Fruit fly (Drosophila melanogaster) whole organism, prepupa: Measurements from ENCODE around the gene CG13014.

Source experiments
- CG10631 ChIP-seq: fragments of 200-800 bp; sonication (Bioruptor generic); optimal IDR thresholded peaks from 2 replicates; lab custom pipeline; 2016; ENCODE audit warnings: missing biosample characterization, missing genetic modification characterization
- CG10669 ChIP-seq: fragments of 200-800 bp; sonication (Bioruptor generic); optimal IDR thresholded peaks from 3 replicates; lab custom pipeline; 2018; ENCODE audit warnings: missing biosample characterization, mild to moderate bottlenecking, missing genetic modification characterization, moderate library complexity
- CG11294 ChIP-seq: fragments of 200-800 bp; sonication (Bioruptor generic); IDR thresholded peaks from 2 replicates; pipeline ENCODE4 v1.3.6; 2022; ENCODE audit warnings: missing biosample characterization, missing genetic modification characterization
- CG11762 ChIP-seq: fragments of 200-800 bp; sonication (Bioruptor generic); optimal IDR thresholded peaks from 3 replicates; lab custom pipeline; 2016; ENCODE audit warnings: missing biosample characterization, missing genetic modification characterization; ENCODE audit not compliant: insufficient read depth
- CG1621 ChIP-seq: fragments of 200-800 bp; sonication (Bioruptor generic); optimal IDR thresholded peaks from 3 replicates; lab custom pipeline; 2018; ENCODE audit warnings: missing biosample characterization, mild to moderate bottlenecking, missing genetic modification characterization
- CG16779 ChIP-seq: fragments of 200-800 bp; sonication (Bioruptor generic); optimal IDR thresholded peaks from 3 replicates; lab custom pipeline; 2017; ENCODE audit warnings: missing biosample characterization, mild to moderate bottlenecking, missing genetic modification characterization
- CG3032 ChIP-seq: fragments of 200-800 bp; optimal IDR thresholded peaks from 2 replicates; lab custom pipeline; 2019; ENCODE audit warnings: missing biosample characterization, mild to moderate bottlenecking, missing genetic modification characterization, moderate library complexity
- CG31627 ChIP-seq: fragments of 200-800 bp; sonication (Bioruptor generic); optimal IDR thresholded peaks from 3 replicates; lab custom pipeline; 2016; ENCODE audit warnings: missing biosample characterization, missing genetic modification characterization
- CG32006 ChIP-seq: fragments of 200-800 bp; sonication (Bioruptor generic); optimal IDR thresholded peaks from 3 replicates; lab custom pipeline; 2017; ENCODE audit warnings: missing biosample characterization, mild to moderate bottlenecking, missing genetic modification characterization
- CG34406 ChIP-seq: fragments of 200-800 bp; sonication (Bioruptor generic); optimal IDR thresholded peaks from 3 replicates; lab custom pipeline; 2016; ENCODE audit warnings: missing biosample characterization, missing genetic modification characterization
- CG3919 ChIP-seq: fragments of 200-800 bp; sonication (Bioruptor generic); optimal IDR thresholded peaks from 3 replicates; lab custom pipeline; 2016; ENCODE audit warnings: missing biosample characterization, missing genetic modification characterization
- CG4318 ChIP-seq: fragments of 200-800 bp; sonication (Bioruptor generic); optimal IDR thresholded peaks from 3 replicates; lab custom pipeline; 2017; ENCODE audit warnings: missing biosample characterization, mild to moderate bottlenecking, missing genetic modification characterization
- CG6163 ChIP-seq: fragments of 200-800 bp; sonication (Bioruptor generic); IDR thresholded peaks from 3 replicates; pipeline ENCODE4 v1.3.6; 2022; ENCODE audit warnings: missing biosample characterization, missing genetic modification characterization
- CG6276 ChIP-seq: fragments of 200-800 bp; sonication (Bioruptor generic); optimal IDR thresholded peaks from 2 replicates; lab custom pipeline; 2017; ENCODE audit warnings: missing biosample characterization, mild to moderate bottlenecking, missing genetic modification characterization
- CG6808 ChIP-seq: fragments of 200-800 bp; sonication (Bioruptor generic); optimal IDR thresholded peaks from 3 replicates; lab custom pipeline; 2017; ENCODE audit warnings: missing biosample characterization, missing genetic modification characterization, mild to moderate bottlenecking, moderate library complexity, missing genetic modification reagents
- CG6854 ChIP-seq: fragments of 200-800 bp; sonication (Bioruptor generic); optimal IDR thresholded peaks from 2 replicates; lab custom pipeline; 2017; ENCODE audit warnings: missing biosample characterization, mild to moderate bottlenecking, missing genetic modification characterization
- CG7368 ChIP-seq: fragments of 200-800 bp; sonication (Bioruptor generic); optimal IDR thresholded peaks from 3 replicates; lab custom pipeline; 2016; ENCODE audit warnings: missing biosample characterization, missing genetic modification characterization
- CG8119 ChIP-seq: fragments of 200-800 bp; sonication (Bioruptor generic); IDR thresholded peaks from 3 replicates; pipeline ENCODE4 v1.3.6; 2022; ENCODE audit warnings: missing biosample characterization, missing genetic modification characterization
- CG8319 ChIP-seq: fragments of 200-800 bp; sonication (Bioruptor generic); optimal IDR thresholded peaks from 3 replicates; lab custom pipeline; 2016; ENCODE audit warnings: missing biosample characterization, missing genetic modification characterization
- CG8632 ChIP-seq: fragments of 200-800 bp; sonication (Bioruptor generic); optimal IDR thresholded peaks from 3 replicates; lab custom pipeline; 2016; ENCODE audit warnings: missing biosample characterization, missing genetic modification characterization
- CG9139 ChIP-seq: fragments of 200-800 bp; sonication (Bioruptor generic); optimal IDR thresholded peaks from 3 replicates; lab custom pipeline; 2017; ENCODE audit warnings: missing biosample characterization, mild to moderate bottlenecking, missing genetic modification characterization
- Eip75B ChIP-seq: fragments of 200-800 bp; sonication (Bioruptor generic); optimal IDR thresholded peaks from 3 replicates; lab custom pipeline; 2016; ENCODE audit warnings: missing biosample characterization, missing genetic modification characterization
- Eip78C ChIP-seq: fragments of 200-800 bp; sonication (Bioruptor generic); peaks from one replicate; lab custom pipeline; 2016; ENCODE audit warnings: missing biosample characterization, missing genetic modification characterization
- Eip93F ChIP-seq: fragments of 200-800 bp; sonication (Bioruptor generic); optimal IDR thresholded peaks from 2 replicates; lab custom pipeline; 2016; ENCODE audit warnings: missing biosample characterization, mild to moderate bottlenecking, missing genetic modification characterization
- Ets21C ChIP-seq: fragments of 200-800 bp; sonication (Bioruptor generic); optimal IDR thresholded peaks from 3 replicates; lab custom pipeline; 2016; ENCODE audit warnings: missing biosample characterization, missing genetic modification characterization
- Ets96B ChIP-seq: fragments of 200-800 bp; optimal IDR thresholded peaks from 2 replicates; lab custom pipeline; 2019; ENCODE audit warnings: missing biosample characterization, mild to moderate bottlenecking, missing genetic modification characterization, moderate library complexity
- Gug ChIP-seq: fragments of 200-800 bp; sonication (Bioruptor generic); IDR thresholded peaks from 2 replicates; pipeline ENCODE4 v1.3.6; 2022; ENCODE audit warnings: missing biosample characterization, missing genetic modification characterization
- Hr38 ChIP-seq: sonication (Bioruptor generic); optimal IDR thresholded peaks from 2 replicates; lab custom pipeline; 2016; ENCODE audit warnings: missing biosample characterization, missing genetic modification characterization
- Hr4 ChIP-seq: fragments of 200-800 bp; sonication (Bioruptor generic); optimal IDR thresholded peaks from 3 replicates; lab custom pipeline; 2016; ENCODE audit warnings: missing biosample characterization, missing genetic modification characterization
- Lpt ChIP-seq: fragments of 200-800 bp; sonication (Bioruptor generic); optimal IDR thresholded peaks from 3 replicates; lab custom pipeline; 2016; ENCODE audit warnings: missing biosample characterization, missing genetic modification characterization
- Met ChIP-seq: fragments of 200-800 bp; sonication (Bioruptor generic); optimal IDR thresholded peaks from 3 replicates; lab custom pipeline; 2016; ENCODE audit warnings: missing biosample characterization, missing genetic modification characterization
- OdsH ChIP-seq: fragments of 200-800 bp; sonication (Bioruptor generic); optimal IDR thresholded peaks from 3 replicates; lab custom pipeline; 2016; ENCODE audit warnings: missing biosample characterization, missing genetic modification characterization
- Sox102F ChIP-seq: fragments of 200-800 bp; sonication (Bioruptor generic); optimal IDR thresholded peaks from 2 replicates; lab custom pipeline; 2016; ENCODE audit warnings: missing biosample characterization, mild to moderate bottlenecking, missing genetic modification characterization
- Sox14 ChIP-seq: fragments of 200-800 bp; sonication (Bioruptor generic); optimal IDR thresholded peaks from 3 replicates; lab custom pipeline; 2016; ENCODE audit warnings: missing biosample characterization, missing genetic modification characterization
- Sox15 ChIP-seq: fragments of 200-800 bp; sonication (Bioruptor generic); optimal IDR thresholded peaks from 3 replicates; lab custom pipeline; 2016; ENCODE audit warnings: missing biosample characterization, missing genetic modification characterization
- cyc ChIP-seq: fragments of 200-800 bp; sonication (Bioruptor generic); optimal IDR thresholded peaks from 3 replicates; lab custom pipeline; 2016; ENCODE audit warnings: missing biosample characterization, missing genetic modification characterization
- dac ChIP-seq: fragments of 200-800 bp; sonication (Bioruptor generic); optimal IDR thresholded peaks from 2 replicates; lab custom pipeline; 2017; ENCODE audit warnings: missing biosample characterization, mild to moderate bottlenecking, missing genetic modification characterization
- esn ChIP-seq: fragments of 200-800 bp; sonication (Bioruptor generic); optimal IDR thresholded peaks from 2 replicates; lab custom pipeline; 2016; ENCODE audit warnings: missing biosample characterization, mild to moderate bottlenecking, missing genetic modification characterization, moderate library complexity
- fd85E ChIP-seq: fragments of 200-800 bp; sonication (Bioruptor generic); optimal IDR thresholded peaks from 3 replicates; lab custom pipeline; 2016; ENCODE audit warnings: missing biosample characterization, missing genetic modification characterization
- lz ChIP-seq: fragments of 200-800 bp; sonication (Bioruptor generic); optimal IDR thresholded peaks from 3 replicates; lab custom pipeline; 2016; ENCODE audit warnings: missing biosample characterization, missing genetic modification characterization
- pdm3 ChIP-seq: fragments of 200-800 bp; sonication (Bioruptor generic); optimal IDR thresholded peaks from 3 replicates; lab custom pipeline; 2016; ENCODE audit warnings: missing biosample characterization, missing genetic modification characterization
- salr ChIP-seq, 2 experiments: fragments of 200-800 bp; sonication (Bioruptor generic); optimal IDR thresholded peaks; 3 replicates each; lab custom pipeline; 2016 to 2018; ENCODE audit warnings: missing biosample characterization in 2 of 2, missing genetic modification characterization in 2 of 2, mild to moderate bottlenecking in 1 of 2
- ss ChIP-seq, 2 experiments: fragments of 200-800 bp; sonication (Bioruptor generic); optimal IDR thresholded peaks; 2 replicates in 1 of 2; 3 replicates in 1 of 2; lab custom pipeline; 2017 to 2018; ENCODE audit warnings: mild to moderate bottlenecking in 2 of 2, missing biosample characterization in 2 of 2, missing genetic modification characterization in 2 of 2, moderate library complexity in 1 of 2
- svp ChIP-seq: fragments of 200-800 bp; sonication (Bioruptor generic); peaks from one replicate; lab custom pipeline; 2016; ENCODE audit warnings: missing biosample characterization, missing genetic modification characterization
- topi ChIP-seq: fragments of 200-800 bp; sonication (Bioruptor generic); optimal IDR thresholded peaks from 3 replicates; lab custom pipeline; 2016; ENCODE audit warnings: missing biosample characterization, missing genetic modification characterization
- vri ChIP-seq: fragments of 200-800 bp; sonication (Bioruptor generic); optimal IDR thresholded peaks from 3 replicates; lab custom pipeline; 2016; ENCODE audit warnings: missing biosample characterization, mild to moderate bottlenecking, missing genetic modification characterization

The CG13014 gene

dm6 chrX:16624519-16624918 lies 36.8 kb downstream of the CG13014 start:
- TF ChIP-seq Hr38 (GFP tag; lab: Kevin White, UChicago): no peak
- TF ChIP-seq, all 60 proteins: peak for 0

dm6 chrX:16632135-16632534 lies 44.5 kb downstream of the CG13014 start, which contains the start of gene CG9777:
Gene CG9777 (minus strand): TSS chrX:16632235.
- TF ChIP-seq Eip93F (GFP tag; lab: Kevin White, UChicago): no peak
- TF ChIP-seq fd85E: no peak
- TF ChIP-seq CG8319 (GFP tag; lab: Kevin White, UChicago): no peak
- no peak for TF ChIP-seq OdsH (GFP tag; lab: Kevin White, UChicago)
- TF ChIP-seq CG34406 (GFP tag; lab: Kevin White, UChicago): no peak
- TF ChIP-seq Eip75B (GFP tag; lab: Kevin White, UChicago): no peak
- TF ChIP-seq pdm3: no peak
- TF ChIP-seq Ets21C (GFP tag; lab: Kevin White, UChicago): no peak
- TF ChIP-seq, all 60 proteins: peak for 0

- no peak for TF ChIP-seq Hr4 (GFP tag; lab: Kevin White, UChicago)
- TF ChIP-seq vri (GFP tag; lab: Kevin White, UChicago): no peak
- TF ChIP-seq Met (GFP tag; lab: Kevin White, UChicago): no peak
- TF ChIP-seq Ets96B (tag; lab: Kevin White, UChicago): peak; percentile 19
- no peak for TF ChIP-seq CG3032 (tag; lab: Kevin White, UChicago)
- TF ChIP-seq CG7368 (GFP tag; lab: Kevin White, UChicago): no peak
- no peak for TF ChIP-seq Lpt (GFP tag; lab: Kevin White, UChicago)
- TF ChIP-seq esn (GFP tag; lab: Kevin White, UChicago): no peak
- peak; percentile 65 for TF ChIP-seq CG6276 (GFP tag; lab: Kevin White, UChicago)
- TF ChIP-seq salr (GFP tag; optimal IDR thresholded peaks at IDR 0.05; lab: Kevin White, UChicago): peak in 1 of 2 experiments; percentile 3
- no peak for TF ChIP-seq cyc (GFP tag; lab: Kevin White, UChicago)
- TF ChIP-seq CG31627 (GFP tag; lab: Kevin White, UChicago): no peak
- TF ChIP-seq CG11762: no peak
- TF ChIP-seq Hr38 (GFP tag; lab: Kevin White, UChicago): no peak
- TF ChIP-seq Sox15 (GFP tag; lab: Kevin White, UChicago): no peak
- TF ChIP-seq Eip93F (GFP tag; lab: Kevin White, UChicago): no peak
- TF ChIP-seq svp (GFP tag; lab: Kevin White, UChicago): no peak
- peak; percentile 70 for TF ChIP-seq CG6808 (GFP tag; lab: Kevin White, UChicago)
- TF ChIP-seq CG6854 (GFP tag; lab: Kevin White, UChicago): no peak
- no peak for TF ChIP-seq CG10631 (GFP tag; lab: Kevin White, UChicago)
- no peak for TF ChIP-seq CG8632 (GFP tag; lab: Kevin White, UChicago)
- no peak for TF ChIP-seq ss (GFP tag; optimal IDR thresholded peaks at IDR 0.05; lab: Kevin White, UChicago)
- no peak for TF ChIP-seq CG16779 (tag; lab: Kevin White, UChicago)
- no peak for TF ChIP-seq CG9139 (GFP tag; lab: Kevin White, UChicago)
- no peak for TF ChIP-seq Sox102F (GFP tag; lab: Kevin White, UChicago)
- 0 out of 3 replicates have a peak, but pooled peaks have one; percentile 27 for TF ChIP-seq CG8119 (GFP tag; lab: Robert Waterston, UW)
- TF ChIP-seq topi: no peak
- no peak for TF ChIP-seq CG3919 (GFP tag; lab: Kevin White, UChicago)
- TF ChIP-seq CG8319 (GFP tag; lab: Kevin White, UChicago): no peak
- TF ChIP-seq Gug (GFP tag; lab: Robert Waterston, UW): 0 out of 2 replicates have a peak, but pooled peaks have one; percentile 28
- no peak for TF ChIP-seq Sox14 (GFP tag; lab: Kevin White, UChicago)
- no peak for TF ChIP-seq CG1621 (tag; lab: Kevin White, UChicago)
- TF ChIP-seq Eip78C (GFP tag; lab: Kevin White, UChicago): peak; percentile 64
- no peak for TF ChIP-seq CG10669 (GFP tag; lab: Kevin White, UChicago)
- TF ChIP-seq dac (GFP tag; lab: Kevin White, UChicago): peak; percentile 48
- TF ChIP-seq CG6163 (GFP tag; lab: Robert Waterston, UW): no peak
- TF ChIP-seq CG32006: peak; percentile 63
- TF ChIP-seq Eip75B (GFP tag; lab: Kevin White, UChicago): no peak
- no peak for TF ChIP-seq CG4318 (GFP tag; lab: Kevin White, UChicago)
- no peak for TF ChIP-seq CG34406 (GFP tag; lab: Kevin White, UChicago)
- no peak for TF ChIP-seq lz (GFP tag; lab: Kevin White, UChicago)
- TF ChIP-seq CG11294 (GFP tag; lab: Robert Waterston, UW): peak; percentile 15; the same call in 1 of the 2 replicates
Measured at dm6 chrX:16633181-16633957, 45.7 kb downstream of the CG13014 start.
